Fruit fly (Drosophila melanogaster) whole organism, embryonic: ENCODE results near the gene Ice2.
A peak's percentile ranks its signal among the peaks of the same experiment; 100 is the strongest.

Experiments used
- Atf-2 ChIP-seq: fragments of 200-800 bp; sonication (Bioruptor generic); optimal IDR thresholded peaks from 2 replicates; lab custom pipeline; 2016; ENCODE audit warnings: missing biosample characterization, missing genetic modification characterization
- Bgb ChIP-seq: fragments of 200-800 bp; sonication (Bioruptor generic); IDR thresholded peaks from 2 replicates; pipeline ENCODE4 v1.3.6; 2022; ENCODE audit warnings: missing biosample characterization, missing genetic modification characterization; ENCODE audit not compliant: partially characterized antibody
- BtbVII ChIP-seq: fragments of 200-800 bp; sonication (Bioruptor generic); optimal IDR thresholded peaks from 3 replicates; lab custom pipeline; 2017; ENCODE audit warnings: missing biosample characterization, mild to moderate bottlenecking, missing genetic modification characterization
- Bteb2 ChIP-seq: fragments of 200-800 bp; sonication (Bioruptor generic); optimal IDR thresholded peaks from 2 replicates; lab custom pipeline; 2016; ENCODE audit warnings: missing biosample characterization, missing genetic modification characterization
- CG10267 ChIP-seq: fragments of 200-800 bp; sonication (Bioruptor generic); optimal IDR thresholded peaks from 2 replicates; lab custom pipeline; 2018; ENCODE audit warnings: missing biosample characterization, mild to moderate bottlenecking, missing genetic modification characterization, moderate library complexity
- CG10366 ChIP-seq: fragments of 200-800 bp; sonication (Bioruptor generic); IDR thresholded peaks from 2 replicates; pipeline ENCODE4 v1.3.6; 2022; ENCODE audit warnings: missing biosample characterization, missing genetic modification characterization
- CG13424 ChIP-seq: fragments of 200-800 bp; sonication (Bioruptor generic); optimal IDR thresholded peaks from 2 replicates; lab custom pipeline; 2019; ENCODE audit warnings: missing biosample characterization, mild to moderate bottlenecking, missing genetic modification characterization, moderate library complexity
- CG14667 ChIP-seq: fragments of 200-800 bp; sonication (Bioruptor generic); IDR thresholded peaks from 2 replicates; pipeline ENCODE4 v1.3.6; 2022; ENCODE audit warnings: missing biosample characterization, missing genetic modification characterization
- CG15514 ChIP-seq: fragments of 200-800 bp; sonication (Bioruptor generic); optimal IDR thresholded peaks from 3 replicates; lab custom pipeline; 2017; ENCODE audit warnings: missing biosample characterization, missing genetic modification characterization, mild to moderate bottlenecking, moderate library complexity, missing genetic modification reagents
- CG17186 ChIP-seq: fragments of 200-800 bp; sonication (Bioruptor generic); optimal IDR thresholded peaks from 3 replicates; lab custom pipeline; 2017; ENCODE audit warnings: missing biosample characterization, missing genetic modification reagents, missing genetic modification characterization
- CG18011 ChIP-seq: fragments of 200-800 bp; sonication (Bioruptor generic); optimal IDR thresholded peaks from 2 replicates; lab custom pipeline; 2017; ENCODE audit warnings: missing biosample characterization, missing genetic modification characterization, mild to moderate bottlenecking, moderate library complexity, missing genotype
- CG18476 ChIP-seq: fragments of 200-800 bp; sonication (Bioruptor generic); optimal IDR thresholded peaks from 2 replicates; lab custom pipeline; 2016; ENCODE audit warnings: missing biosample characterization, mild to moderate bottlenecking, missing genetic modification characterization
- CG32767 ChIP-seq: fragments of 200-800 bp; sonication (Bioruptor generic); IDR thresholded peaks from 2 replicates; pipeline ENCODE4 v1.3.6; 2022; ENCODE audit warnings: missing biosample characterization, missing genetic modification characterization
- CG4282 ChIP-seq: fragments of 200-800 bp; sonication (Bioruptor generic); optimal IDR thresholded peaks from 2 replicates; lab custom pipeline; 2016; ENCODE audit warnings: missing biosample characterization, missing genetic modification characterization
- CG43689 ChIP-seq: fragments of 200-800 bp; sonication (Bioruptor generic); IDR thresholded peaks from 2 replicates; pipeline ENCODE4 v1.3.6; 2022; ENCODE audit warnings: missing biosample characterization, missing genetic modification characterization
- CG5180 ChIP-seq: fragments of 200-800 bp; sonication (Bioruptor generic); optimal IDR thresholded peaks from 3 replicates; lab custom pipeline; 2017; ENCODE audit warnings: missing biosample characterization, missing genetic modification characterization, mild to moderate bottlenecking, moderate library complexity, missing genetic modification reagents
- CG6854 ChIP-seq: fragments of 200-800 bp; sonication (Bioruptor generic); optimal IDR thresholded peaks from 3 replicates; lab custom pipeline; 2017; ENCODE audit warnings: missing biosample characterization, mild to moderate bottlenecking, missing genetic modification characterization
- CG8765 ChIP-seq: fragments of 200-800 bp; sonication (Bioruptor generic); IDR thresholded peaks from 2 replicates; pipeline ENCODE4 v1.3.6; 2022; ENCODE audit warnings: missing biosample characterization, missing genetic modification characterization
- CG8944 ChIP-seq: fragments of 200-800 bp; sonication (Bioruptor generic); optimal IDR thresholded peaks from 3 replicates; lab custom pipeline; 2016; ENCODE audit warnings: missing biosample characterization, missing genetic modification characterization
- CkIIα-i1 ChIP-seq: fragments of 200-800 bp; sonication (Bioruptor generic); IDR thresholded peaks from 2 replicates; pipeline ENCODE4 v1.3.6; 2022; ENCODE audit warnings: missing biosample characterization, missing genetic modification characterization
- Dll ChIP-seq: fragments of 200-800 bp; sonication (Bioruptor generic); IDR thresholded peaks from 4 replicates; pipeline ENCODE4 v1.3.6; 2022; ENCODE audit warnings: missing biosample characterization, missing genetic modification characterization; ENCODE audit not compliant: partially characterized antibody
- E2f1 ChIP-seq: fragments of 200-800 bp; sonication (Bioruptor generic); IDR thresholded peaks from 2 replicates; pipeline ENCODE4 v1.3.6; 2022; ENCODE audit warnings: missing biosample characterization, missing genetic modification characterization
- ERR ChIP-seq: fragments of 200-800 bp; sonication (Bioruptor generic); optimal IDR thresholded peaks from 2 replicates; lab custom pipeline; 2016; ENCODE audit warnings: missing biosample characterization, missing genetic modification characterization
- Elba2 ChIP-seq: fragments of 200-800 bp; sonication (Bioruptor generic); optimal IDR thresholded peaks from 3 replicates; lab custom pipeline; 2016; ENCODE audit warnings: missing biosample characterization, missing genetic modification characterization
- H2.0 ChIP-seq: fragments of 200-800 bp; sonication (Bioruptor generic); IDR thresholded peaks from 2 replicates; pipeline ENCODE4 v1.3.6; 2022; ENCODE audit warnings: missing biosample characterization, missing genetic modification characterization
- HmgZ ChIP-seq: fragments of 200-800 bp; sonication (Bioruptor generic); optimal IDR thresholded peaks from 2 replicates; lab custom pipeline; 2018; ENCODE audit warnings: missing biosample characterization, mild to moderate bottlenecking, missing genetic modification characterization
- Hmr ChIP-seq: fragments of 200-800 bp; sonication (Bioruptor generic); optimal IDR thresholded peaks from 3 replicates; lab custom pipeline; 2017; ENCODE audit warnings: mild to moderate bottlenecking, missing biosample characterization, missing genetic modification reagents, missing genetic modification characterization
- Hr3 ChIP-seq: fragments of 200-800 bp; sonication (Bioruptor generic); optimal IDR thresholded peaks from 3 replicates; lab custom pipeline; 2016; ENCODE audit warnings: missing biosample characterization, missing genetic modification characterization
- NC2α ChIP-seq: fragments of 200-800 bp; sonication (Bioruptor generic); optimal IDR thresholded peaks from 2 replicates; lab custom pipeline; 2016; ENCODE audit warnings: missing biosample characterization, missing genetic modification characterization
- NK7.1 ChIP-seq: fragments of 200-800 bp; sonication (Bioruptor generic); optimal IDR thresholded peaks from 3 replicates; lab custom pipeline; 2016; ENCODE audit warnings: missing biosample characterization, missing genetic modification characterization
- Nf-YA ChIP-seq: fragments of 200-800 bp; sonication (Bioruptor generic); IDR thresholded peaks from 2 replicates; pipeline ENCODE4 v1.3.6; 2022; ENCODE audit warnings: missing biosample characterization, missing genetic modification characterization
- Nf-YB ChIP-seq: fragments of 200-800 bp; sonication (Bioruptor generic); optimal IDR thresholded peaks from 3 replicates; lab custom pipeline; 2019; ENCODE audit warnings: missing biosample characterization, mild to moderate bottlenecking, missing genetic modification characterization, moderate library complexity
- Rfx ChIP-seq: fragments of 200-800 bp; sonication (Bioruptor generic); IDR thresholded peaks from 2 replicates; pipeline ENCODE4 v1.3.6; 2022; ENCODE audit warnings: missing biosample characterization, missing genetic modification characterization
- Side ChIP-seq: fragments of 200-800 bp; sonication (Bioruptor generic); optimal IDR thresholded peaks from 2 replicates; lab custom pipeline; 2016; ENCODE audit warnings: missing biosample characterization, missing genetic modification characterization
- az2 ChIP-seq: fragments of 200-800 bp; sonication (Bioruptor generic); optimal IDR thresholded peaks from 3 replicates; lab custom pipeline; 2016; ENCODE audit warnings: missing biosample characterization, missing genetic modification characterization
- bigmax ChIP-seq: fragments of 200-800 bp; sonication (Bioruptor generic); optimal IDR thresholded peaks from 2 replicates; lab custom pipeline; 2018; ENCODE audit warnings: missing biosample characterization, mild to moderate bottlenecking, missing genetic modification characterization
- crp ChIP-seq, 2 experiments: fragments of 200-800 bp; sonication (Bioruptor generic); optimal IDR thresholded peaks; 2 replicates in 1 of 2; 3 replicates in 1 of 2; lab custom pipeline; 2017; ENCODE audit warnings: missing biosample characterization in 2 of 2, missing genetic modification characterization in 2 of 2, mild to moderate bottlenecking in 1 of 2, moderate library complexity in 1 of 2
- grau ChIP-seq: fragments of 200-800 bp; optimal IDR thresholded peaks from 3 replicates; lab custom pipeline; 2019; ENCODE audit warnings: missing biosample characterization, mild to moderate bottlenecking, missing genetic modification characterization, moderate library complexity
- lbe ChIP-seq: fragments of 200-800 bp; sonication (Bioruptor generic); optimal IDR thresholded peaks from 2 replicates; lab custom pipeline; 2016; ENCODE audit warnings: missing biosample characterization, mild to moderate bottlenecking, missing genetic modification characterization
- nom ChIP-seq: fragments of 200-800 bp; sonication (Bioruptor generic); optimal IDR thresholded peaks from 2 replicates; lab custom pipeline; 2017; ENCODE audit warnings: missing biosample characterization, missing genetic modification characterization, mild to moderate bottlenecking, moderate library complexity, missing genetic modification reagents
- prd ChIP-seq, 3 experiments: fragments of >200 bp in 2 of 3; fragments of 200-800 bp in 1 of 3; sonication (Bioruptor generic) in 1 of 3; optimal IDR thresholded peaks in 2 of 3; IDR thresholded peaks in 1 of 3; 2 replicates in 2 of 3; 3 replicates in 1 of 3; pipeline versions ENCODE4 v1.3.6 to Lab custom; 2017 to 2022; ENCODE audit warnings: missing biosample characterization in 1 of 3, missing genetic modification characterization in 1 of 3
- schlank ChIP-seq: fragments of 200-800 bp; sonication (Bioruptor generic); optimal IDR thresholded peaks from 2 replicates; lab custom pipeline; 2018; ENCODE audit warnings: missing biosample characterization, mild to moderate bottlenecking, missing genetic modification characterization
- sob ChIP-seq: fragments of 200-800 bp; sonication (Bioruptor generic); IDR thresholded peaks from 2 replicates; pipeline ENCODE4 v1.3.6; 2022; ENCODE audit warnings: missing biosample characterization, missing genetic modification characterization
- stwl ChIP-seq: fragments of 200-800 bp; sonication (Bioruptor generic); optimal IDR thresholded peaks from 3 replicates; lab custom pipeline; 2018; ENCODE audit warnings: missing biosample characterization, mild to moderate bottlenecking, missing genetic modification characterization, moderate library complexity
- trem ChIP-seq: fragments of 200-800 bp; optimal IDR thresholded peaks from 3 replicates; lab custom pipeline; 2019; ENCODE audit warnings: missing biosample characterization, mild to moderate bottlenecking, missing genetic modification characterization, moderate library complexity
- ttk ChIP-seq: fragments of 200-800 bp; sonication (Bioruptor generic); IDR thresholded peaks from 2 replicates; pipeline ENCODE4 v2.1.2; 2022; ENCODE audit warnings: missing biosample characterization, missing genetic modification characterization
- vvl ChIP-seq: fragments of 200-800 bp; sonication (Bioruptor generic); IDR thresholded peaks from 2 replicates; pipeline ENCODE4 v1.3.6; 2022; ENCODE audit warnings: missing biosample characterization, missing genetic modification characterization
- zen ChIP-seq: fragments of 200-800 bp; sonication (Bioruptor generic); optimal IDR thresholded peaks from 3 replicates; lab custom pipeline; 2018; ENCODE audit warnings: missing biosample characterization, mild to moderate bottlenecking, missing genetic modification characterization, moderate library complexity
- zfh2 ChIP-seq: fragments of 200-800 bp; sonication (Bioruptor generic); optimal IDR thresholded peaks from 2 replicates; lab custom pipeline; 2016; ENCODE audit warnings: missing biosample characterization, missing genetic modification characterization

Gene Ice2

dm6 chr3R:21138220-21138754 lies 8.3 kb downstream of the Ice2 start, which contains the start of gene meigo (continued):
- TF ChIP-seq CG18476 (GFP tag; lab: Kevin White, UChicago) (peak; percentile 49), CG15514 (GFP tag; lab: Kevin White, UChicago) (peak; percentile 82), CG32767 (GFP tag; lab: Robert Waterston, UW) (no peak), ttk (GFP tag; lab: Robert Waterston, UW) (no peak), CG13424 (tag; lab: Kevin White, UChicago) (peak; percentile 76), vvl (peak; percentile 74), BtbVII (GFP tag; lab: Kevin White, UChicago) (peak; percentile 34), CG8765 (no peak), nom (GFP tag; lab: Kevin White, UChicago) (peak; percentile 31), bigmax (GFP tag; lab: Kevin White, UChicago) (no peak), CG18011 (GFP tag; lab: Kevin White, UChicago) (peak; percentile 54), zfh2 (GFP tag; lab: Kevin White, UChicago) (peak; percentile 69), stwl (tag; lab: Kevin White, UChicago) (peak; percentile 66), sob (peak; percentile 77), prd (optimal IDR thresholded peaks at IDR 0.05; lab: Kevin White, UChicago) (no peak), prd (GFP tag; IDR thresholded peaks at IDR 0.05; lab: Robert Waterston, UW) (peak; percentile 72), NK7.1 (GFP tag; lab: Kevin White, UChicago) (peak; percentile 36), grau (tag; lab: Kevin White, UChicago) (peak; percentile 80), Bteb2 (GFP tag; lab: Kevin White, UChicago) (peak; percentile 35), CG17186 (GFP tag; lab: Kevin White, UChicago) (peak; percentile 81), Elba2 (peak; percentile 74), Bgb (GFP tag; lab: Robert Waterston, UW) (no peak; the same call in 1 of the 2 replicates), Hmr (no peak), CG10267 (tag; lab: Kevin White, UChicago) (peak; percentile 78), Rfx (GFP tag; lab: Robert Waterston, UW) (peak; percentile 81), schlank (tag; lab: Kevin White, UChicago) (peak; percentile 17), trem (tag; lab: Kevin White, UChicago) (peak; percentile 82), Nf-YB (peak; percentile 50), CG43689 (GFP tag; lab: Robert Waterston, UW) (no peak), lbe (GFP tag; lab: Kevin White, UChicago) (peak; percentile 50), NC2α (GFP tag; lab: Kevin White, UChicago) (no peak), zen (tag; lab: Kevin White, UChicago) (peak; percentile 75), Nf-YA (GFP tag; lab: Robert Waterston, UW) (no peak), CkIIα-i1 (GFP tag; lab: Robert Waterston, UW) (no peak), CG8944 (peak; percentile 48), Hr3 (GFP tag; lab: Kevin White, UChicago) (peak; percentile 68), Dll (GFP tag; lab: Robert Waterston, UW) (no peak), E2f1 (0 out of 2 replicates have a peak, but pooled peaks have one; percentile 27), ERR (GFP tag; lab: Kevin White, UChicago) (peak; percentile 37), az2 (GFP tag; lab: Kevin White, UChicago) (peak; percentile 33), CG6854 (GFP tag; lab: Kevin White, UChicago) (no peak), Side (GFP tag; lab: Kevin White, UChicago) (peak; percentile 23), CG4282 (GFP tag; lab: Kevin White, UChicago) (no peak), HmgZ (tag; lab: Kevin White, UChicago) (peak; percentile 83), Atf-2 (peak; percentile 16), H2.0 (GFP tag; lab: Robert Waterston, UW) (no peak), CG10366 (GFP tag; lab: Robert Waterston, UW) (peak; percentile 39; the same call in 1 of the 2 replicates), CG5180 (no peak), CG14667 (GFP tag; lab: Robert Waterston, UW) (peak; percentile 50; the same call in 1 of the 2 replicates), crp (GFP tag; optimal IDR thresholded peaks at IDR 0.05; lab: Kevin White, UChicago) (peak in 1 of 2 experiments; percentile 51)
